Fruit fly (Drosophila melanogaster): ENCODE results near the gene CG34150.

DNA sequence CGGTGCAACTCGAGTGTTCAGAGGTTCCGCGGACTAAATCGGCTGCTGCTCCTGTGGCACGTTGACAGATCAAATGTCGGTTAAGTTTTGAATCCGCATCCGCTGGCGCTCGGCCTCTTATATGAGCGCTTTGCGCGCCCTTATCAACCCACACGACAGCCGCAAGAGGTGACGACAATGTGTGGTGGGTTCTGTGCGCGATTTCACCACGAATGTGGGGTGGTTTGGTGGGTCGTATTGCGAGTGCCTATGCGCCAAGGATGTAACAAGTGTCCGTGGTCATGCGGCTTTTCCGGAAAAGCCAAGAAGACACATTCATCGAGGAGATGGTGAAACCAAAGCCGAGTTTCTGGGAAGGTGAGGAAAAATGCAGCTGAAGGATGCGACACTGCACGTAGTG, 49.1 kb upstream of the CG34150 start, which contains the start of gene AstA:
- no peak for TF ChIP-seq Pif1A (GFP tag; optimal IDR thresholded peaks at IDR 0.05)
- TF ChIP-seq Snoo (tag; optimal IDR thresholded peaks at IDR 0.05): no peak
- TF ChIP-seq CG4496 (GFP tag; IDR thresholded peaks at IDR 0.05): no peak
- no peak for TF ChIP-seq CG8301 (tag; optimal IDR thresholded peaks at IDR 0.05)

Measured in whole organism, pupa.